Fruit fly (Drosophila melanogaster): Measurements from ENCODE around the gene CG13043.

DNA sequence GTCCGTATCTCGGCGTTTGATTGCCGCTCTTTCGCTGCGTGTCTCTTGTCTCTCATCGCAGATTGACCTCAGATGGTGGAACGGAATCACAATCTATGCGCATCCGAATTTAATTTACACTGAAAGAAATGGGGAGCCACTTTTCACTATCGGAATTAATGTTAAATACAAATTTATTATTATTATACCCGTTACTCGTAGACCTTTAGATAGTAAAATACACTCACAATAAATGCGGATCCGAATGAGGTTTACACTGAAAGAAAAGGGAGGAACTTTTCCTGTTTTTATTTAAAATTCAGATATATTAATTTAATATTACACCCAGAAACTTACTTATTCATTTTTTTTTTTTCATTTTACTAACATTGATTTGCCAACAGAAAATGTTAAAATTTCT, 16.6 kb downstream of the CG13043 start:
- TF ChIP-seq rn (GFP tag; IDR thresholded peaks at IDR 0.05): no peak
- peak; percentile 5 for TF ChIP-seq CG15710 (tag; optimal IDR thresholded peaks at IDR 0.05)
- TF ChIP-seq Pif1A (GFP tag; optimal IDR thresholded peaks at IDR 0.05): peak; percentile 25
- TF ChIP-seq D1 (tag; optimal IDR thresholded peaks at IDR 0.05): no peak
- no peak for TF ChIP-seq CG8301 (tag; optimal IDR thresholded peaks at IDR 0.05)
- TF ChIP-seq CG4496 (GFP tag; IDR thresholded peaks at IDR 0.05): no peak
- no peak for TF ChIP-seq Pif1B (GFP tag; optimal IDR thresholded peaks at IDR 0.05)
- TF ChIP-seq Ets98B (GFP tag; IDR thresholded peaks at IDR 0.05): no peak
- TF ChIP-seq CG8159 (tag; optimal IDR thresholded peaks at IDR 0.05): peak; percentile 10
- no peak for TF ChIP-seq gl (tag; optimal IDR thresholded peaks at IDR 0.05)
- no peak for TF ChIP-seq EcR (GFP tag; optimal IDR thresholded peaks at IDR 0.05)
- TF ChIP-seq fd96Ca (GFP tag; IDR thresholded peaks at IDR 0.05): no peak
- no peak for TF ChIP-seq CG32121 (GFP tag; IDR thresholded peaks at IDR 0.05)

Measured in whole organism, pupa.